Fruit fly (Drosophila melanogaster) whole organism, embryonic: ENCODE measurements around the gene CG5861.

Experiments
- B-H1 ChIP-seq: fragments of 200-800 bp; sonication (Bioruptor generic); IDR thresholded peaks from 3 replicates; pipeline ENCODE4 v1.3.6; 2022; ENCODE audit warnings: missing biosample characterization, missing genetic modification characterization
- BtbVII ChIP-seq: fragments of 200-800 bp; sonication (Bioruptor generic); optimal IDR thresholded peaks from 3 replicates; lab custom pipeline; 2017; ENCODE audit warnings: missing biosample characterization, mild to moderate bottlenecking, missing genetic modification characterization
- CG11456 ChIP-seq: fragments of 200-800 bp; sonication (Bioruptor generic); IDR thresholded peaks from 3 replicates; pipeline ENCODE4 v1.3.6; 2022; ENCODE audit warnings: missing biosample characterization, missing genetic modification characterization
- CG11723 ChIP-seq: fragments of 200-800 bp; sonication (Bioruptor generic); optimal IDR thresholded peaks from 2 replicates; lab custom pipeline; 2017; ENCODE audit warnings: missing biosample characterization, mild to moderate bottlenecking, missing genetic modification characterization
- CG14710 ChIP-seq: fragments of 200-800 bp; sonication (Bioruptor generic); optimal IDR thresholded peaks from 3 replicates; lab custom pipeline; 2019; ENCODE audit warnings: missing biosample characterization, mild to moderate bottlenecking, missing genetic modification characterization, moderate library complexity
- CG14965 ChIP-seq: fragments of 200-800 bp; sonication (Bioruptor generic); optimal IDR thresholded peaks from 2 replicates; lab custom pipeline; 2016; ENCODE audit warnings: missing biosample characterization, missing genetic modification characterization, borderline replicate concordance
- CG15479 ChIP-seq: fragments of 200-800 bp; sonication (Bioruptor generic); optimal IDR thresholded peaks from 3 replicates; lab custom pipeline; 2019; ENCODE audit warnings: missing biosample characterization, mild to moderate bottlenecking, missing genetic modification characterization, moderate library complexity
- CG1603 ChIP-seq: fragments of 200-800 bp; sonication (Bioruptor generic); optimal IDR thresholded peaks from 2 replicates; lab custom pipeline; 2019; ENCODE audit warnings: missing biosample characterization, mild to moderate bottlenecking, missing genetic modification characterization, moderate library complexity
- CG17328 ChIP-seq: fragments of 200-800 bp; sonication (Bioruptor generic); IDR thresholded peaks from 2 replicates; pipeline ENCODE4 v1.3.6; 2022; ENCODE audit warnings: missing biosample characterization, missing genetic modification characterization
- CG17361 ChIP-seq: fragments of 200-800 bp; sonication (Bioruptor generic); IDR thresholded peaks from 3 replicates; pipeline ENCODE4 v1.3.6; 2022; ENCODE audit warnings: missing biosample characterization, missing genetic modification characterization
- CG18764 ChIP-seq: fragments of 200-800 bp; sonication (Bioruptor generic); optimal IDR thresholded peaks from 3 replicates; lab custom pipeline; 2016; ENCODE audit warnings: missing biosample characterization, missing genetic modification characterization
- CG2120 ChIP-seq: fragments of 200-800 bp; sonication (Bioruptor generic); optimal IDR thresholded peaks from 3 replicates; lab custom pipeline; 2016; ENCODE audit warnings: missing biosample characterization, missing genetic modification characterization
- CG30020 ChIP-seq: fragments of 200-800 bp; optimal IDR thresholded peaks from 2 replicates; lab custom pipeline; 2019; ENCODE audit warnings: missing biosample characterization, mild to moderate bottlenecking, missing genetic modification characterization, moderate library complexity
- CG32767 ChIP-seq: fragments of 200-800 bp; sonication (Bioruptor generic); IDR thresholded peaks from 2 replicates; pipeline ENCODE4 v1.3.6; 2022; ENCODE audit warnings: missing biosample characterization, missing genetic modification characterization
- CG33213 ChIP-seq: fragments of 200-800 bp; sonication (Bioruptor generic); optimal IDR thresholded peaks from 3 replicates; lab custom pipeline; 2016; ENCODE audit warnings: missing biosample characterization, missing genetic modification characterization
- CG34422 ChIP-seq: fragments of 200-800 bp; sonication (Bioruptor generic); IDR thresholded peaks from 3 replicates; pipeline ENCODE4 v1.3.6; 2022; ENCODE audit warnings: missing biosample characterization, missing genetic modification characterization
- CG3838 ChIP-seq: fragments of 200-800 bp; sonication (Bioruptor generic); optimal IDR thresholded peaks from 3 replicates; lab custom pipeline; 2016; ENCODE audit warnings: missing biosample characterization, missing genetic modification characterization
- CG43689 ChIP-seq: fragments of 200-800 bp; sonication (Bioruptor generic); IDR thresholded peaks from 2 replicates; pipeline ENCODE4 v1.3.6; 2022; ENCODE audit warnings: missing biosample characterization, missing genetic modification characterization
- CG5180 ChIP-seq: fragments of 200-800 bp; sonication (Bioruptor generic); optimal IDR thresholded peaks from 3 replicates; lab custom pipeline; 2017; ENCODE audit warnings: missing biosample characterization, missing genetic modification characterization, mild to moderate bottlenecking, moderate library complexity, missing genetic modification reagents
- CG6254 ChIP-seq: fragments of 200-800 bp; sonication (Bioruptor generic); optimal IDR thresholded peaks from 3 replicates; lab custom pipeline; 2017; ENCODE audit warnings: mild to moderate bottlenecking, missing biosample characterization, missing genetic modification reagents, missing genetic modification characterization
- CG7271 ChIP-seq: fragments of 200-800 bp; sonication (Bioruptor generic); optimal IDR thresholded peaks from 2 replicates; lab custom pipeline; 2018; ENCODE audit warnings: missing biosample characterization, mild to moderate bottlenecking, missing genetic modification characterization, moderate library complexity
- CoRest ChIP-seq: fragments of 200-800 bp; sonication (Bioruptor generic); optimal IDR thresholded peaks from 3 replicates; lab custom pipeline; 2018; ENCODE audit warnings: missing biosample characterization, mild to moderate bottlenecking, missing genetic modification characterization, moderate library complexity
- Deaf1 ChIP-seq: fragments of 200-800 bp; optimal IDR thresholded peaks from 3 replicates; lab custom pipeline; 2019; ENCODE audit warnings: missing biosample characterization, mild to moderate bottlenecking, missing genetic modification characterization, moderate library complexity
- Dip3 ChIP-seq: fragments of 200-800 bp; sonication (Bioruptor generic); optimal IDR thresholded peaks from 3 replicates; lab custom pipeline; 2016; ENCODE audit warnings: missing biosample characterization, missing genetic modification characterization
- Dll ChIP-seq: fragments of 200-800 bp; sonication (Bioruptor generic); IDR thresholded peaks from 4 replicates; pipeline ENCODE4 v1.3.6; 2022; ENCODE audit warnings: missing biosample characterization, missing genetic modification characterization; ENCODE audit not compliant: partially characterized antibody
- Hmx ChIP-seq: fragments of 200-800 bp; sonication (Bioruptor generic); optimal IDR thresholded peaks from 2 replicates; lab custom pipeline; 2016; ENCODE audit warnings: missing biosample characterization, missing genetic modification characterization
- Hr51 ChIP-seq, 2 experiments: fragments of 200-800 bp; sonication (Bioruptor generic); optimal IDR thresholded peaks; 2 replicates in 1 of 2; 3 replicates in 1 of 2; lab custom pipeline; 2016 to 2018; ENCODE audit warnings: missing biosample characterization in 2 of 2, missing genetic modification characterization in 2 of 2, mild to moderate bottlenecking in 1 of 2, moderate library complexity in 1 of 2
- Oaz ChIP-seq: fragments of 200-800 bp; sonication (Bioruptor generic); IDR thresholded peaks from 2 replicates; pipeline ENCODE4 v1.3.6; 2022; ENCODE audit warnings: missing biosample characterization, missing genetic modification characterization
- ato ChIP-seq: fragments of 200-800 bp; sonication (Bioruptor generic); IDR thresholded peaks from 2 replicates; pipeline ENCODE4 v1.3.6; 2022; ENCODE audit warnings: missing biosample characterization, missing genetic modification characterization; ENCODE audit not compliant: partially characterized antibody
- btn ChIP-seq: fragments of 200-800 bp; sonication (Bioruptor generic); optimal IDR thresholded peaks from 2 replicates; lab custom pipeline; 2016; ENCODE audit warnings: missing biosample characterization, missing genetic modification characterization
- da ChIP-seq: fragments of 200-800 bp; sonication (Bioruptor generic); optimal IDR thresholded peaks from 2 replicates; lab custom pipeline; 2016; ENCODE audit warnings: missing biosample characterization, missing genetic modification characterization
- emc ChIP-seq: fragments of 200-800 bp; sonication (Bioruptor generic); optimal IDR thresholded peaks from 2 replicates; lab custom pipeline; 2016; ENCODE audit warnings: missing biosample characterization, missing genetic modification characterization
- fd96Cb ChIP-seq: fragments of 200-800 bp; sonication (Bioruptor generic); optimal IDR thresholded peaks from 2 replicates; lab custom pipeline; 2018; ENCODE audit warnings: missing biosample characterization, mild to moderate bottlenecking, missing genetic modification characterization, moderate library complexity
- gcm2 ChIP-seq: fragments of 200-800 bp; sonication (Bioruptor generic); optimal IDR thresholded peaks from 2 replicates; lab custom pipeline; 2016; ENCODE audit warnings: missing biosample characterization, missing genetic modification characterization
- gem ChIP-seq: fragments of 200-800 bp; sonication (Bioruptor generic); optimal IDR thresholded peaks from 2 replicates; lab custom pipeline; 2019; ENCODE audit warnings: missing biosample characterization, mild to moderate bottlenecking, missing genetic modification characterization, moderate library complexity
- ham ChIP-seq: fragments of 200-800 bp; sonication (Bioruptor generic); IDR thresholded peaks from 2 replicates; pipeline ENCODE4 v1.3.6; 2022; ENCODE audit warnings: missing biosample characterization, missing genetic modification characterization
- kni ChIP-seq: fragments of 200-800 bp; sonication (Bioruptor generic); optimal IDR thresholded peaks from 3 replicates; lab custom pipeline; 2017; ENCODE audit warnings: mild to moderate bottlenecking, missing biosample characterization, missing genetic modification reagents, missing genetic modification characterization
- knrl ChIP-seq: fragments of 200-800 bp; sonication (Bioruptor generic); IDR thresholded peaks from 3 replicates; pipeline ENCODE4 v1.3.6; 2022; ENCODE audit warnings: missing biosample characterization, missing genetic modification characterization; ENCODE audit not compliant: partially characterized antibody
- mld ChIP-seq: fragments of 200-800 bp; sonication (Bioruptor generic); IDR thresholded peaks from 3 replicates; pipeline ENCODE4 v1.3.6; 2022; ENCODE audit warnings: missing biosample characterization, missing genetic modification characterization; ENCODE audit not compliant: partially characterized antibody
- repo ChIP-seq: fragments of 200-800 bp; sonication (Bioruptor generic); optimal IDR thresholded peaks from 2 replicates; lab custom pipeline; 2016; ENCODE audit warnings: missing biosample characterization, missing genetic modification characterization
- ro ChIP-seq: fragments of 200-800 bp; sonication (Bioruptor generic); IDR thresholded peaks from 2 replicates; pipeline ENCODE4 v1.3.6; 2022; ENCODE audit warnings: missing biosample characterization, missing genetic modification characterization
- row ChIP-seq: fragments of 200-800 bp; sonication (Bioruptor generic); IDR thresholded peaks from 3 replicates; pipeline ENCODE4 v1.3.6; 2022; ENCODE audit warnings: missing biosample characterization, missing genetic modification characterization
- seq ChIP-seq: fragments of 200-800 bp; sonication (Bioruptor generic); IDR thresholded peaks from 2 replicates; pipeline ENCODE4 v1.3.6; 2022; ENCODE audit warnings: missing biosample characterization, missing genetic modification characterization
- sim ChIP-seq: fragments of 200-800 bp; sonication (Bioruptor generic); IDR thresholded peaks from 2 replicates; pipeline ENCODE4 v1.3.6; 2022; ENCODE audit warnings: missing biosample characterization, missing genetic modification characterization
- slou ChIP-seq: fragments of 200-800 bp; sonication (Bioruptor generic); optimal IDR thresholded peaks from 3 replicates; lab custom pipeline; 2016; ENCODE audit warnings: missing biosample characterization, missing genetic modification characterization
- sqz ChIP-seq: fragments of 200-800 bp; sonication (Bioruptor generic); optimal IDR thresholded peaks from 3 replicates; lab custom pipeline; 2018; ENCODE audit warnings: missing biosample characterization, mild to moderate bottlenecking, missing genetic modification characterization
- sug ChIP-seq: fragments of 200-800 bp; optimal IDR thresholded peaks from 2 replicates; lab custom pipeline; 2019; ENCODE audit warnings: missing biosample characterization, mild to moderate bottlenecking, missing genetic modification characterization, moderate library complexity
- tup ChIP-seq: fragments of 200-800 bp; sonication (Bioruptor generic); optimal IDR thresholded peaks from 2 replicates; lab custom pipeline; 2016; ENCODE audit warnings: missing biosample characterization, mild to moderate bottlenecking, missing genetic modification characterization, moderate library complexity
- unc-4 ChIP-seq: fragments of 200-800 bp; sonication (Bioruptor generic); IDR thresholded peaks from 2 replicates; pipeline ENCODE4 v1.3.6; 2022; ENCODE audit warnings: missing biosample characterization, missing genetic modification characterization; ENCODE audit not compliant: partially characterized antibody
- vvl ChIP-seq: fragments of 200-800 bp; sonication (Bioruptor generic); IDR thresholded peaks from 2 replicates; pipeline ENCODE4 v1.3.6; 2022; ENCODE audit warnings: missing biosample characterization, missing genetic modification characterization

The CG5861 gene

DNA sequence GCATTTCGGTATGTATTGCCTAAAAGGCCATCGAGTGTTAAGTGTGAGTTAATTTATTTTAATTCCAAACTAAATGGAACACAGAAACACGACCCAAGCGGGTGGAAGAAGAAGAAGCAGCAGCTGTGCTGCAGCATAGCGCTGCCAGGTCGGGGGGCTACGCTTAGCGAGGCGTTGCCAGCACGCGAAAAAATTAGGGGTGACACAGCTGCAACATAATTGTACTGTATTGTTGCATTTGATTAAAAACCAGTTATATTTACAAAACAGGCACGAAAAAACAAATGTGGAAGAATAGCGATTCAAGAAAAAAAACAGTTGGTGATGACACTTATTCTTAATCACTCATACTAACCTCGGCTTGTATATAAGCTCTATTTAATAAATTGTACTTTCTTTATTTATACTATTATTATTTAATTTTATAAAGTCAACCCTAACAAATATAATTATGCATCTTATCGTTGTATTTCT, 43.1 kb upstream of the CG5861 start (continued):
- TF ChIP-seq CG17361 (GFP tag; lab: Robert Waterston, UW) (no peak; the same call in 2 of the 3 replicates), CG43689 (GFP tag; lab: Robert Waterston, UW) (peak; percentile 47; the same call in 1 of the 2 replicates), CG11456 (peak; percentile 87), vvl (GFP tag; lab: Robert Waterston, UW) (peak; percentile 95), seq (GFP tag; lab: Robert Waterston, UW) (peak; percentile 80), repo (GFP tag; lab: Kevin White, UChicago) (no peak), CG11723 (GFP tag; lab: Kevin White, UChicago) (peak; percentile 49), ro (peak; percentile 50), slou (peak; percentile 74), gem (peak; percentile 83), CG34422 (peak; percentile 82), CoRest (tag; lab: Kevin White, UChicago) (peak; percentile 82), kni (no peak), da (GFP tag; lab: Kevin White, UChicago) (peak; percentile 53), CG7271 (tag; lab: Kevin White, UChicago) (no peak), sim (GFP tag; lab: Robert Waterston, UW) (no peak), CG1603 (tag; lab: Kevin White, UChicago) (peak; percentile 64), ham (GFP tag; lab: Robert Waterston, UW) (no peak), gcm2 (GFP tag; lab: Kevin White, UChicago) (peak; percentile 22), B-H1 (peak; percentile 72), CG3838 (GFP tag; lab: Kevin White, UChicago) (no peak), emc (GFP tag; lab: Kevin White, UChicago) (no peak), row (peak; percentile 88), sqz (GFP tag; lab: Kevin White, UChicago) (peak; percentile 82), Dip3 (peak; percentile 56), CG15479 (GFP tag; lab: Kevin White, UChicago) (peak; percentile 23), CG17328 (GFP tag; lab: Robert Waterston, UW) (peak; percentile 76), unc-4 (peak; percentile 58; the same call in 1 of the 2 replicates), CG14710 (tag; lab: Kevin White, UChicago) (peak; percentile 62), CG14965 (GFP tag; lab: Kevin White, UChicago) (peak; percentile 95), Hmx (GFP tag; lab: Kevin White, UChicago) (no peak), CG30020 (tag; lab: Kevin White, UChicago) (peak; percentile 42), CG32767 (GFP tag; lab: Robert Waterston, UW) (no peak), BtbVII (GFP tag; lab: Kevin White, UChicago) (peak; percentile 41), Deaf1 (tag; lab: Kevin White, UChicago) (no peak), CG2120 (peak; percentile 79), CG5180 (no peak), Hr51 (GFP tag; optimal IDR thresholded peaks at IDR 0.05; lab: Kevin White, UChicago) (peak; percentile 7 to 84), ato (peak; percentile 53; the same call in 1 of the 2 replicates), tup (GFP tag; lab: Kevin White, UChicago) (no peak), CG33213 (GFP tag; lab: Kevin White, UChicago) (peak; percentile 38), fd96Cb (peak; percentile 45), Oaz (peak; percentile 32; the same call in 1 of the 2 replicates), CG6254 (GFP tag; lab: Kevin White, UChicago) (peak; percentile 15), knrl (GFP tag; lab: Robert Waterston, UW) (peak; percentile 68), Dll (peak; percentile 70; the same call in 3 of the 4 replicates), sug (tag; lab: Kevin White, UChicago) (no peak), btn (GFP tag; lab: Kevin White, UChicago) (no peak), mld (peak; percentile 44; the same call in 1 of the 3 replicates), CG18764 (peak; percentile 1)
